Worm (Caenorhabditis elegans) whole organism, young adult: ENCODE data around the gene Y38F2AR.10.

Experiments
- B0035.1 ChIP-seq: sonication (generic microtip); optimal IDR thresholded peaks from 2 replicates; lab custom pipeline; 2016; ENCODE audit warnings: missing genetic modification characterization, mild to moderate bottlenecking, missing compliant biosample characterization, missing genotype, missing genetic modification reagents
- B0261.1 ChIP-seq: sonication (generic microtip); optimal IDR thresholded peaks from 2 replicates; lab custom pipeline; 2016; ENCODE audit warnings: mild to moderate bottlenecking, missing genetic modification characterization, moderate library complexity, missing compliant biosample characterization
- B0336.3 ChIP-seq: fragments of 200-800 bp; sonication (Bioruptor generic); IDR thresholded peaks from 2 replicates; pipeline ENCODE4 v1.3.6; 2022; ENCODE audit warnings: missing genetic modification characterization, missing compliant biosample characterization
- F23B12.7 ChIP-seq: sonication (generic microtip); optimal IDR thresholded peaks from 2 replicates; lab custom pipeline; 2017; ENCODE audit warnings: missing genetic modification characterization, mild to moderate bottlenecking, missing compliant biosample characterization, antibody characterized with exemption, moderate library complexity; ENCODE audit not compliant: insufficient read depth
- F33H1.4 ChIP-seq: fragments of 200-800 bp; sonication (Bioruptor generic); IDR thresholded peaks from 2 replicates; pipeline ENCODE4 v1.3.6; 2022; ENCODE audit warnings: missing genetic modification reagents, missing genetic modification characterization, missing compliant biosample characterization
- F39B2.1 ChIP-seq: fragments of 200-800 bp; sonication (Bioruptor generic); IDR thresholded peaks from 2 replicates; pipeline ENCODE4 v1.3.6; 2022; ENCODE audit warnings: missing genetic modification reagents, missing genetic modification characterization, missing compliant biosample characterization
- K12H6.12 ChIP-seq: fragments of 200-800 bp; sonication (Bioruptor generic); optimal IDR thresholded peaks from 2 replicates; lab custom pipeline; 2018; ENCODE audit warnings: mild to moderate bottlenecking, missing genetic modification characterization, missing compliant biosample characterization
- Y53G8AR.9 ChIP-seq: fragments of 200-800 bp; sonication (Bioruptor generic); conservative IDR thresholded peaks from 2 replicates; pipeline ENCODE4 v1.3.6; 2022; ENCODE audit warnings: missing genetic modification reagents, missing genetic modification characterization, missing compliant biosample characterization
- Y56A3A.18 ChIP-seq: fragments of 200-800 bp; sonication (Bioruptor generic); IDR thresholded peaks from 2 replicates; pipeline ENCODE4 v1.3.6; 2022; ENCODE audit warnings: missing genetic modification reagents, missing genetic modification characterization, missing compliant biosample characterization
- Y79H2A.3 ChIP-seq: fragments of 200-800 bp; sonication (Bioruptor generic); conservative IDR thresholded peaks from 2 replicates; pipeline ENCODE4 v1.3.6; 2022; ENCODE audit warnings: missing genetic modification reagents, missing genetic modification characterization, missing compliant biosample characterization
- aptf-2 ChIP-seq: fragments of 200-800 bp; sonication (Bioruptor generic); conservative IDR thresholded peaks from 2 replicates; pipeline ENCODE4 v1.3.6; 2022; ENCODE audit warnings: missing genetic modification reagents, missing genetic modification characterization, missing compliant biosample characterization
- atf-7 ChIP-seq: sonication (generic microtip); optimal IDR thresholded peaks from 2 replicates; lab custom pipeline; 2017; ENCODE audit warnings: mild to moderate bottlenecking, missing genetic modification characterization, missing compliant biosample characterization
- attf-3 ChIP-seq: fragments of 200-800 bp; sonication (Bioruptor generic); conservative IDR thresholded peaks from 2 replicates; pipeline ENCODE4 v1.3.6; 2022; ENCODE audit warnings: missing genetic modification reagents, missing genetic modification characterization, missing compliant biosample characterization
- attf-5 ChIP-seq: fragments of 200-800 bp; sonication (Bioruptor generic); optimal IDR thresholded peaks from 2 replicates; lab custom pipeline; 2018; ENCODE audit warnings: mild to moderate bottlenecking, missing genetic modification characterization, missing compliant biosample characterization
- bed-1 ChIP-seq: fragments of 200-800 bp; sonication (Bioruptor generic); IDR thresholded peaks from 2 replicates; pipeline ENCODE4 v1.3.6; 2022; ENCODE audit warnings: missing genetic modification reagents, missing genetic modification characterization, missing compliant biosample characterization
- bed-2 ChIP-seq: fragments of 200-800 bp; sonication (Bioruptor generic); IDR thresholded peaks from 2 replicates; pipeline ENCODE4 v1.3.6; 2022; ENCODE audit warnings: missing genetic modification reagents, missing genetic modification characterization, missing compliant biosample characterization
- cebp-1 ChIP-seq, 2 experiments: fragments of 200-800 bp in 1 of 2; sonication (Bioruptor generic) in 1 of 2; sonication (generic microtip) in 1 of 2; IDR thresholded peaks in 1 of 2; optimal IDR thresholded peaks in 1 of 2; 2 replicates each; pipeline versions ENCODE4 v1.3.6 to Lab custom; 2017 to 2022; ENCODE audit warnings: missing compliant biosample characterization in 2 of 2, missing genetic modification characterization in 2 of 2, mild to moderate bottlenecking in 1 of 2, missing genetic modification reagents in 1 of 2, moderate library complexity in 1 of 2
- cebp-2 ChIP-seq: fragments of 200-800 bp; sonication (Bioruptor generic); IDR thresholded peaks from 2 replicates; pipeline ENCODE4 v1.3.6; 2022; ENCODE audit warnings: missing genetic modification characterization, missing compliant biosample characterization
- ceh-100 ChIP-seq: fragments of 200-800 bp; sonication (Bioruptor generic); IDR thresholded peaks from 2 replicates; pipeline ENCODE4 v1.3.6; 2022; ENCODE audit warnings: missing genetic modification reagents, missing genetic modification characterization, missing compliant biosample characterization
- die-1 ChIP-seq: sonication (generic microtip); optimal IDR thresholded peaks from 2 replicates; lab custom pipeline; 2016; ENCODE audit warnings: missing genotype, mild to moderate bottlenecking, missing genetic modification characterization, missing compliant biosample characterization
- dpl-1 ChIP-seq: fragments of 150-350 bp; optimal IDR thresholded peaks from 2 replicates; lab custom pipeline; 2014; ENCODE audit warnings: missing biosample characterization, missing genetic modification reagents, missing genetic modification characterization
- efl-1 ChIP-seq: fragments of 150-350 bp; optimal IDR thresholded peaks from 2 replicates; lab custom pipeline; 2014; ENCODE audit warnings: missing biosample characterization, missing genetic modification reagents, missing genetic modification characterization
- egl-18 ChIP-seq: fragments of 200-800 bp; sonication (Bioruptor generic); IDR thresholded peaks from 2 replicates; pipeline ENCODE4 v1.3.6; 2022; ENCODE audit warnings: missing genetic modification reagents, missing genetic modification characterization, missing compliant biosample characterization
- egl-44 ChIP-seq: fragments of 200-800 bp; sonication (Bioruptor generic); IDR thresholded peaks from 2 replicates; pipeline ENCODE4 v1.3.6; 2022; ENCODE audit warnings: missing genetic modification reagents, missing genetic modification characterization, missing compliant biosample characterization
- ets-4 ChIP-seq: fragments of 200-800 bp; sonication (Bioruptor generic); optimal IDR thresholded peaks from 2 replicates; lab custom pipeline; 2018; ENCODE audit warnings: mild to moderate bottlenecking, missing genetic modification characterization, missing compliant biosample characterization
- fkh-3 ChIP-seq: sonication (generic microtip); optimal IDR thresholded peaks from 2 replicates; lab custom pipeline; 2016; ENCODE audit warnings: mild to moderate bottlenecking, missing genetic modification characterization, missing compliant biosample characterization
- let-607 ChIP-seq, 2 experiments: fragments of 200-800 bp in 1 of 2; sonication (Bioruptor generic) in 1 of 2; sonication (generic microtip) in 1 of 2; optimal IDR thresholded peaks; 2 replicates each; lab custom pipeline; 2016 to 2018; ENCODE audit warnings: mild to moderate bottlenecking in 2 of 2, missing compliant biosample characterization in 2 of 2, missing genetic modification characterization in 2 of 2, moderate library complexity in 2 of 2, missing genotype in 1 of 2
- lin-26 ChIP-seq: fragments of 200-800 bp; sonication (Bioruptor generic); IDR thresholded peaks from 2 replicates; pipeline ENCODE4 v1.3.6; 2022; ENCODE audit warnings: missing genetic modification reagents, missing genetic modification characterization, missing compliant biosample characterization
- lin-35 ChIP-seq, 3 experiments: fragments of 150-350 bp in 2 of 3; sonication (generic microtip) in 1 of 3; optimal IDR thresholded peaks; 2 replicates each; lab custom pipeline; 2014 to 2018; ENCODE audit warnings: missing biosample characterization in 3 of 3, missing genetic modification characterization in 3 of 3, missing genetic modification reagents in 3 of 3
- lin-54 ChIP-seq: fragments of 200-800 bp; sonication (Bioruptor generic); optimal IDR thresholded peaks from 2 replicates; lab custom pipeline; 2018; ENCODE audit warnings: mild to moderate bottlenecking, missing genetic modification characterization, missing compliant biosample characterization
- lsl-1 ChIP-seq: fragments of 200-800 bp; sonication (Bioruptor generic); optimal IDR thresholded peaks from 2 replicates; lab custom pipeline; 2018; ENCODE audit warnings: mild to moderate bottlenecking, missing genetic modification characterization, moderate library complexity, missing compliant biosample characterization
- madf-10 ChIP-seq: sonication (generic microtip); optimal IDR thresholded peaks from 2 replicates; lab custom pipeline; 2016; ENCODE audit warnings: mild to moderate bottlenecking, missing genetic modification characterization, missing compliant biosample characterization
- madf-6 ChIP-seq: fragments of 200-800 bp; sonication (Bioruptor generic); IDR thresholded peaks from 2 replicates; pipeline ENCODE4 v1.3.6; 2022; ENCODE audit warnings: missing genetic modification reagents, missing genetic modification characterization, missing compliant biosample characterization
- nhr-80 ChIP-seq: sonication (generic microtip); optimal IDR thresholded peaks from 2 replicates; lab custom pipeline; 2016; ENCODE audit warnings: missing genetic modification characterization, missing compliant biosample characterization
- pha-4 ChIP-seq: fragments of 150-350 bp; sonication (generic microtip); optimal IDR thresholded peaks from 2 replicates; lab custom pipeline; 2014; ENCODE audit warnings: missing biosample characterization, missing genetic modification reagents, missing genetic modification characterization
- rec-8 ChIP-seq, 2 experiments: sonication (generic microtip); optimal IDR thresholded peaks; 2 replicates each; lab custom pipeline; 2016; ENCODE audit warnings: mild to moderate bottlenecking in 2 of 2, missing genetic modification characterization in 2 of 2, missing genetic modification reagents in 2 of 2, missing genotype in 2 of 2, missing biosample characterization in 1 of 2, missing compliant biosample characterization in 1 of 2, moderate library complexity in 1 of 2
- snpc-1.1 ChIP-seq: sonication (generic microtip); optimal IDR thresholded peaks from 2 replicates; lab custom pipeline; 2017; ENCODE audit warnings: missing genetic modification characterization, mild to moderate bottlenecking, missing compliant biosample characterization, antibody characterized with exemption, moderate library complexity, missing genotype, missing genetic modification reagents; ENCODE audit not compliant: insufficient read depth
- snpc-3.4 ChIP-seq: sonication (generic microtip); optimal IDR thresholded peaks from 2 replicates; lab custom pipeline; 2017; ENCODE audit warnings: missing genetic modification characterization, mild to moderate bottlenecking, missing compliant biosample characterization, antibody characterized with exemption, moderate library complexity, missing genotype, missing genetic modification reagents
- snpc-4 ChIP-seq, 5 experiments: fragments of 150-350 bp in 1 of 5; sonication (generic microtip) in 4 of 5; optimal IDR thresholded peaks; 2 replicates each; lab custom pipeline; 2014 to 2018; ENCODE audit warnings: missing genetic modification characterization in 5 of 5, missing biosample characterization in 3 of 5, antibody characterized with exemption in 2 of 5, mild to moderate bottlenecking in 2 of 5, missing compliant biosample characterization in 2 of 5, missing genotype in 2 of 5, moderate library complexity in 2 of 5, missing genetic modification reagents in 1 of 5
- tbp1 ChIP-seq: fragments of 200-800 bp; sonication (Bioruptor generic); optimal IDR thresholded peaks from 2 replicates; lab custom pipeline; 2018; ENCODE audit warnings: mild to moderate bottlenecking, missing genetic modification characterization, missing compliant biosample characterization
- unc-62 ChIP-seq: fragments of 150-350 bp; optimal IDR thresholded peaks from 2 replicates; lab custom pipeline; 2014; ENCODE audit warnings: missing biosample characterization, missing genetic modification reagents, missing genetic modification characterization
- ztf-25 ChIP-seq: fragments of 200-800 bp; sonication (Bioruptor generic); IDR thresholded peaks from 2 replicates; pipeline ENCODE4 v1.3.6; 2022; ENCODE audit warnings: missing genetic modification reagents, missing genetic modification characterization, missing compliant biosample characterization
- ztf-26 ChIP-seq: sonication (generic microtip); optimal IDR thresholded peaks from 2 replicates; lab custom pipeline; 2017; ENCODE audit warnings: missing genetic modification characterization, missing compliant biosample characterization
- ztf-6 ChIP-seq: fragments of 200-800 bp; sonication (Bioruptor generic); IDR thresholded peaks from 2 replicates; pipeline ENCODE4 v1.3.6; 2022; ENCODE audit warnings: missing genetic modification reagents, missing genetic modification characterization, missing compliant biosample characterization

The Y38F2AR.10 gene

DNA sequence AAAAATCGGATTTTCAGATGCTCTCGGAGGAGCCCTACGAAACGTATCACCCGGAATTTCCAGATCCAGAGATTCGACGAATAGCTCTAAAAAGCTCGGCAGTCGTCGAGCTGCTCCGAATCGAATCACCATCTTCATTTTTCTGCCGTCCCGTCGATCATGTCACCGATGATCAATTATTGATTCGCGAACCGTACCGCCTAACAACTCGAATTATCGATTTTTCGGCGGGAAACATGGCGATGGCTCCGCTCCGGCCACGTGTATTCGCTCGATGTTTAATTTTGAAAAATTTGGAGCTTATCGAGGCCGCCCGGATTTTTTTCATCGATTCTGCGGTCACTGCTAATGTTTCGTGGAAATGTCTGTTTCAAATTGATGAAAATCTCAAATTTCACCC is 8.5 kb downstream of the Y38F2AR.10 start, which contains the start of gene eri-5:
Gene eri-5 (plus strand): TSS at position 18 of the 400 bp plus-strand sequence.
- no peak for TF ChIP-seq madf-10 (tag; lab: Kevin White, UChicago)
- TF ChIP-seq F23B12.7 (tag; lab: Kevin White, UChicago) = no peak
- no peak for TF ChIP-seq K12H6.12 (tag; lab: Kevin White, UChicago)
- TF ChIP-seq snpc-3.4 (tag; lab: Kevin White, UChicago) = no peak
- TF ChIP-seq Y53G8AR.9 = no peak
- no peak for TF ChIP-seq egl-18 (GFP tag; lab: Robert Waterston, UW)
- no peak for TF ChIP-seq lsl-1
- TF ChIP-seq, all 124 proteins: peak for 0

DNA sequence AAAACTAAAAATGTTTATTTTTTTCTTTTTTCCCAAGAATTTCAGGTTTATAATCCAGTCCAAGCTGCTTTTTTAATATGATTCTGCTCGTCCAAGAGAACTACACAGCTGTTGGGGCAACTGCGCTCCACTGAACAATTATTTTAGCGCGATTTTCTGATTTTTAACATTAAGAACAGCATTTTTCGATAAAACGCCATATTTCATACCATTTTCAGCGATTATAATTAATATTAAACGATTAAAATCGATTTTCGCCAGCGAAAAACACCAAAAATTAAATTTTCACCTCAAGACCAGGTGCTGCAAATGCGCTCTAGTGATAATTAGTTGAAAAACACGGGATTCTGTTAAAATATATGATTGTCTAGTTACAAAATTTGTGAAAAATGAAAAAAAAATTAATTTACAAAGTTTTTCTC is 9.1 kb downstream of the Y38F2AR.10 start:
- TF ChIP-seq nhr-80 (no peak), ets-4 (GFP tag; lab: Kevin White, UChicago) (no peak), F33H1.4 (GFP tag; lab: Robert Waterston, UW) (peak; percentile 25; the same call in 1 of the 2 replicates), let-607 (tag; optimal IDR thresholded peaks at IDR 0.05; lab: Kevin White, UChicago) (peak; percentile 64 to 89), cebp-1 (GFP tag; IDR thresholded peaks at IDR 0.05; lab: Robert Waterston, UW) (no peak), cebp-1 (tag; optimal IDR thresholded peaks at IDR 0.05; lab: Kevin White, UChicago) (peak; percentile 59), ztf-6 (no peak), snpc-3.4 (tag; lab: Kevin White, UChicago) (peak; percentile 47), B0336.3 (GFP tag; lab: Robert Waterston, UW) (peak; percentile 85), fkh-3 (tag; lab: Kevin White, UChicago) (no peak), Y56A3A.18 (GFP tag; lab: Robert Waterston, UW) (no peak), snpc-4 (GFP tag; optimal IDR thresholded peaks at IDR 0.05; lab: Kevin White, UChicago) (peak; percentile 19), snpc-4 (tag; optimal IDR thresholded peaks at IDR 0.05; lab: Kevin White, UChicago) (peak in 2 of 4 experiments; percentile 34 to 44), aptf-2 (GFP tag; lab: Robert Waterston, UW) (no peak), unc-62 (no peak), efl-1 (GFP tag; lab: Kevin White, UChicago) (peak; percentile 45), lin-54 (GFP tag; lab: Kevin White, UChicago) (peak; percentile 63), attf-5 (GFP tag; lab: Kevin White, UChicago) (peak; percentile 41), B0261.1 (tag; lab: Kevin White, UChicago) (peak; percentile 35), tbp1 (peak; percentile 48), egl-44 (GFP tag; lab: Robert Waterston, UW) (no peak), snpc-1.1 (peak; percentile 35), F39B2.1 (0 out of 2 replicates have a peak, but pooled peaks have one; percentile 51), die-1 (no peak), ztf-26 (peak; percentile 60), Y79H2A.3 (GFP tag; lab: Robert Waterston, UW) (no peak; the same call in 1 of the 2 replicates), dpl-1 (GFP tag; lab: Kevin White, UChicago) (no peak), ceh-100 (GFP tag; lab: Robert Waterston, UW) (no peak), lin-35 (GFP tag; optimal IDR thresholded peaks at IDR 0.05; lab: Kevin White, UChicago) (peak in 1 of 3 experiments; percentile 46), B0035.1 (peak; percentile 45), Y53G8AR.9 (peak; percentile 72; the same call in 1 of the 2 replicates), attf-3 (GFP tag; lab: Robert Waterston, UW) (no peak), bed-1 (no peak), atf-7 (peak; percentile 61), pha-4 (tag; lab: Kevin White, UChicago) (no peak), madf-6 (peak; percentile 63), ztf-25 (GFP tag; lab: Robert Waterston, UW) (no peak), K12H6.12 (tag; lab: Kevin White, UChicago) (peak; percentile 19), bed-2 (GFP tag; lab: Robert Waterston, UW) (no peak), rec-8 (tag; optimal IDR thresholded peaks at IDR 0.05; lab: Kevin White, UChicago) (no peak), lin-26 (GFP tag; lab: Robert Waterston, UW) (no peak), cebp-2 (GFP tag; lab: Robert Waterston, UW) (0 out of 2 replicates have a peak, but pooled peaks have one; percentile 56)
